Worm (Caenorhabditis elegans) whole organism, early embryonic: ENCODE results near the gene F19C6.2.

Source experiments
- B0310.2 ChIP-seq: sonication (generic microtip); optimal IDR thresholded peaks from 2 replicates; lab custom pipeline; 2016; ENCODE audit warnings: mild to moderate bottlenecking, missing genetic modification characterization, missing compliant biosample characterization
- F13C5.2 ChIP-seq: sonication (generic microtip); optimal IDR thresholded peaks from 2 replicates; lab custom pipeline; 2017; ENCODE audit warnings: mild to moderate bottlenecking, missing genetic modification characterization, inconsistent platforms, missing compliant biosample characterization
- aly-1 ChIP-seq: sonication (generic microtip); optimal IDR thresholded peaks from 2 replicates; lab custom pipeline; 2016; ENCODE audit warnings: missing genetic modification characterization, missing compliant biosample characterization
- ama-1 ChIP-seq: fragments of 150-350 bp; optimal IDR thresholded peaks from 2 replicates; lab custom pipeline; 2014
- ceh-13 ChIP-seq: fragments of 200-800 bp; sonication (Bioruptor generic); optimal IDR thresholded peaks from 2 replicates; lab custom pipeline; 2018; ENCODE audit warnings: mild to moderate bottlenecking, missing genetic modification characterization, missing compliant biosample characterization
- ceh-36 ChIP-seq: sonication (generic microtip); optimal IDR thresholded peaks from 2 replicates; lab custom pipeline; 2016; ENCODE audit warnings: missing genetic modification characterization, inconsistent platforms, missing compliant biosample characterization
- ets-7 ChIP-seq: sonication (generic microtip); optimal IDR thresholded peaks from 2 replicates; lab custom pipeline; 2016; ENCODE audit warnings: missing genotype, missing genetic modification characterization, missing compliant biosample characterization
- hnd-1 ChIP-seq: sonication (generic microtip); optimal IDR thresholded peaks from 2 replicates; lab custom pipeline; 2016; ENCODE audit warnings: missing genetic modification characterization, missing compliant biosample characterization
- tbx-37 ChIP-seq: fragments of 200-800 bp; sonication (Bioruptor generic); conservative IDR thresholded peaks from 2 replicates; pipeline ENCODE4 v1.3.6; 2022; ENCODE audit warnings: missing genetic modification reagents, missing genetic modification characterization, missing compliant biosample characterization
- tra-4 ChIP-seq: sonication (generic microtip); optimal IDR thresholded peaks from 2 replicates; lab custom pipeline; 2017; ENCODE audit warnings: missing genetic modification characterization, missing compliant biosample characterization

DNA sequence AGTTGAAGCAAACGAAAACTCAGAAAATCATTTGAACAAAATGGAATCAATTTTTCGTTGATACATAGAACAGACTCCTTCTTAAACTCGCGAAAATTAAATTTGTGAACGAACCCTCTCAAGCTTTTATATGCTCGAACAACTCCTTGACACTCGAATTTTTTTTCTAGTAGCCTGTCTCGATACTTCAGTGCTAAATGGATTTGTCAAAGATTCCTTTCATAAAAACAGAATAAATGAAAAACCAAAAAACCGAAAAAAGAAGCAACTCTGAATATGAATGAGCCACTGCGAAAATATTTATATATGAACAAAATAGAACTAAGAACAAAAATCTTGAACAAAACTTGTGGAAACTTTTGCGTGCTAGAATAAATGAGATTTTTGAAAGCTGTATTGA, 9.2 kb downstream of the F19C6.2 start:
- TF ChIP-seq aly-1 (tag; lab: Kevin White, UChicago): no peak
- TF ChIP-seq tbx-37: no peak
- no peak for TF ChIP-seq ets-7 (tag; lab: Kevin White, UChicago)
- TF ChIP-seq ceh-36 (tag; lab: Kevin White, UChicago): no peak
- TF ChIP-seq B0310.2 (tag; lab: Kevin White, UChicago): no peak
- no peak for TF ChIP-seq ceh-13 (GFP tag; lab: Kevin White, UChicago)
- TF ChIP-seq tra-4 (tag; lab: Kevin White, UChicago): no peak
- TF ChIP-seq ama-1 (lab: Kevin White, UChicago): no peak
- no peak for TF ChIP-seq F13C5.2 (tag; lab: Kevin White, UChicago)
- TF ChIP-seq hnd-1: no peak
